Worm (Caenorhabditis elegans): ENCODE results near the gene sre-24.

Gene sre-24

ce11 chrV:2875422-2875821 is 9.1 kb upstream of the sre-24 start, which contains the start of gene folt-2:
TSS of gene folt-2 (minus strand) at chrV:2875600.
- TF ChIP-seq lsy-12 (tag; optimal IDR thresholded peaks at IDR 0.05) (no peak), elt-2 (tag; optimal IDR thresholded peaks at IDR 0.05) (peak; percentile 75), pqm-1 (tag; optimal IDR thresholded peaks at IDR 0.05) (peak; percentile 49)

ce11 chrV:2876188-2876831 is 8.2 kb upstream of the sre-24 start:
- no peak for TF ChIP-seq snpc-4 (tag; optimal IDR thresholded peaks at IDR 0.05)

ce11 chrV:2877509-2877908 is 7.0 kb upstream of the sre-24 start, which contains the start of gene F37B4.10:
TSS of gene F37B4.10 (minus strand) at chrV:2877609.
- TF ChIP-seq ceh-82 (tag; optimal IDR thresholded peaks at IDR 0.05) (no peak), elt-2 (tag; optimal IDR thresholded peaks at IDR 0.05) (peak; percentile 8)

ce11 chrV:2879801-2880200 is 4.7 kb upstream of the sre-24 start, which contains the start of gene str-39:
TSS of gene str-39 (minus strand) at chrV:2879901.
- TF ChIP-seq pqm-1 (tag; optimal IDR thresholded peaks at IDR 0.05): no peak
- no peak for TF ChIP-seq ZK546.5 (tag; optimal IDR thresholded peaks at IDR 0.05)
- TF ChIP-seq zag-1 (tag; optimal IDR thresholded peaks at IDR 0.05): no peak
- no peak for TF ChIP-seq elt-1 (tag; optimal IDR thresholded peaks at IDR 0.05)
- no peak for TF ChIP-seq ceh-82 (tag; optimal IDR thresholded peaks at IDR 0.05)
- TF ChIP-seq nhr-23 (tag; optimal IDR thresholded peaks at IDR 0.05): no peak
- TF ChIP-seq nhr-12 (tag; optimal IDR thresholded peaks at IDR 0.05): no peak
- no peak for TF ChIP-seq hmg-11 (tag; optimal IDR thresholded peaks at IDR 0.05)
- no peak for TF ChIP-seq daf-12 (tag; optimal IDR thresholded peaks at IDR 0.05)
- TF ChIP-seq elt-2 (tag; optimal IDR thresholded peaks at IDR 0.05): no peak
- TF ChIP-seq fkh-2 (tag; optimal IDR thresholded peaks at IDR 0.05): no peak
- no peak for TF ChIP-seq nhr-67 (tag; optimal IDR thresholded peaks at IDR 0.05)
- TF ChIP-seq nhr-11 (tag; optimal IDR thresholded peaks at IDR 0.05): no peak
- no peak for TF ChIP-seq nhr-237 (tag; optimal IDR thresholded peaks at IDR 0.05)
- TF ChIP-seq nhr-28 (tag; optimal IDR thresholded peaks at IDR 0.05): no peak
- TF ChIP-seq snpc-4 (tag; optimal IDR thresholded peaks at IDR 0.05): no peak
- no peak for TF ChIP-seq tbx-2 (tag; optimal IDR thresholded peaks at IDR 0.05)

- no peak for TF ChIP-seq ceh-28 (tag; optimal IDR thresholded peaks at IDR 0.05)
- TF ChIP-seq pqm-1 (tag; optimal IDR thresholded peaks at IDR 0.05): peak; percentile 49
- TF ChIP-seq jun-1 (tag; optimal IDR thresholded peaks at IDR 0.05): peak; percentile 59
- peak; percentile 84 for TF ChIP-seq elt-2 (tag; optimal IDR thresholded peaks at IDR 0.05)
- TF ChIP-seq snpc-4 (tag; optimal IDR thresholded peaks at IDR 0.05): no peak
These were observed 4.2 kb upstream of the sre-24 start for ce11 chrV:2880356-2880755.

- TF ChIP-seq elt-2 (tag; optimal IDR thresholded peaks at IDR 0.05): peak; percentile 57
- no peak for TF ChIP-seq sea-2 (GFP tag; optimal IDR thresholded peaks at IDR 0.05)
These were observed 3.5 kb upstream of the sre-24 start, which contains the start of gene ifc-1 for ce11 chrV:2881016-2881415. TSS of gene ifc-1 (plus strand) at chrV:2881393.

- TF ChIP-seq elt-3 (tag; optimal IDR thresholded peaks at IDR 0.05) (no peak), pqm-1 (tag; optimal IDR thresholded peaks at IDR 0.05) (peak; percentile 10), egl-27 (tag; optimal IDR thresholded peaks at IDR 0.05) (no peak), nfya-1 (tag; optimal IDR thresholded peaks at IDR 0.05; ENCODE audit: insufficient read depth) (no peak), zag-1 (tag; optimal IDR thresholded peaks at IDR 0.05) (no peak), nhr-25 (tag; optimal IDR thresholded peaks at IDR 0.05) (no peak), fkh-10 (GFP tag; optimal IDR thresholded peaks at IDR 0.05) (no peak), jun-1 (tag; optimal IDR thresholded peaks at IDR 0.05) (no peak), skn-1 (tag; optimal IDR thresholded peaks at IDR 0.05) (no peak), elt-2 (tag; optimal IDR thresholded peaks at IDR 0.05) (peak; percentile 40)
These were observed 2.9 kb upstream of the sre-24 start for ce11 chrV:2881565-2881964.

- TF ChIP-seq nhr-23 (tag; optimal IDR thresholded peaks at IDR 0.05) (no peak), pha-4 (tag; optimal IDR thresholded peaks at IDR 0.05) (no peak), jun-1 (tag; optimal IDR thresholded peaks at IDR 0.05) (no peak), ztf-11 (tag; optimal IDR thresholded peaks at IDR 0.05) (no peak), nhr-43 (tag; optimal IDR thresholded peaks at IDR 0.05; ENCODE audit: poor library complexity, severe bottlenecking) (no peak), unc-62 (GFP tag; optimal IDR thresholded peaks at IDR 0.05) (no peak), egl-27 (tag; optimal IDR thresholded peaks at IDR 0.05) (no peak)
These were observed 1.4 kb upstream of the sre-24 start for ce11 chrV:2883097-2883496.
